Fruit fly (Drosophila melanogaster): ENCODE results near the gene CG17145.

The CG17145 gene

DNA sequence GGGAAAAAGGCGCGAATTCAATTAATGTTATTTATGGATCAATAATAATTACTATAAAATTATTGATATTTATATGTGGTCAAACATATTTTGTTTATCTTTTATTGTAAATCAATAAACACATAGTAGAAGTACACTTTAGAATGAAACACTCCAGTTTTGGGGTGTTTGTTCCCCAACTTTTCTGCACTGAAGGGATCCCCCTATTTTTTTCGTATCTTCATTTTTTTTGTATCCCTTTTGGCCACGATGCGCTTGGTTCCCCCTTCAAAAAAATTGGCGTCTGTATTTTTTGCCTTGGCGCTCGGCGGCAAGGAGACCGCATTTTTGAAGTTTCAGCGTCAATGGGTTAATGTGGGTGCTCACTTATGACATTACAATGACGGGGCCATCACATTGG, 19.1 kb downstream of the CG17145 start, which contains the start of gene Clc:
Gene Clc (plus strand): TSS at position 301 of the 400 bp plus-strand sequence.
- no peak for TF ChIP-seq EcR (GFP tag; optimal IDR thresholded peaks at IDR 0.05)
- no peak for TF ChIP-seq Dll (optimal IDR thresholded peaks at IDR 0.05)
- TF ChIP-seq pan (optimal IDR thresholded peaks at IDR 0.05) = no peak
- TF ChIP-seq usp (GFP tag; optimal IDR thresholded peaks at IDR 0.05) = no peak
- TF ChIP-seq psq (optimal IDR thresholded peaks at IDR 0.05) = no peak
- no peak for TF ChIP-seq CG8478 (optimal IDR thresholded peaks at IDR 0.05)

dm6 chr3L:20241163-20241970, 19.8 kb downstream of the CG17145 start, which contains the start of the genes CG6951 and CG17233:
TSS of gene CG6951 (plus strand) at chr3L:20241267.
TSS of gene CG17233 (minus strand) at chr3L:20241903.
- TF ChIP-seq psq (optimal IDR thresholded peaks at IDR 0.05) = no peak
- TF ChIP-seq CG8478 (optimal IDR thresholded peaks at IDR 0.05) = no peak
- no peak for TF ChIP-seq Dll (optimal IDR thresholded peaks at IDR 0.05)
- no peak for TF ChIP-seq pan (optimal IDR thresholded peaks at IDR 0.05)

DNA sequence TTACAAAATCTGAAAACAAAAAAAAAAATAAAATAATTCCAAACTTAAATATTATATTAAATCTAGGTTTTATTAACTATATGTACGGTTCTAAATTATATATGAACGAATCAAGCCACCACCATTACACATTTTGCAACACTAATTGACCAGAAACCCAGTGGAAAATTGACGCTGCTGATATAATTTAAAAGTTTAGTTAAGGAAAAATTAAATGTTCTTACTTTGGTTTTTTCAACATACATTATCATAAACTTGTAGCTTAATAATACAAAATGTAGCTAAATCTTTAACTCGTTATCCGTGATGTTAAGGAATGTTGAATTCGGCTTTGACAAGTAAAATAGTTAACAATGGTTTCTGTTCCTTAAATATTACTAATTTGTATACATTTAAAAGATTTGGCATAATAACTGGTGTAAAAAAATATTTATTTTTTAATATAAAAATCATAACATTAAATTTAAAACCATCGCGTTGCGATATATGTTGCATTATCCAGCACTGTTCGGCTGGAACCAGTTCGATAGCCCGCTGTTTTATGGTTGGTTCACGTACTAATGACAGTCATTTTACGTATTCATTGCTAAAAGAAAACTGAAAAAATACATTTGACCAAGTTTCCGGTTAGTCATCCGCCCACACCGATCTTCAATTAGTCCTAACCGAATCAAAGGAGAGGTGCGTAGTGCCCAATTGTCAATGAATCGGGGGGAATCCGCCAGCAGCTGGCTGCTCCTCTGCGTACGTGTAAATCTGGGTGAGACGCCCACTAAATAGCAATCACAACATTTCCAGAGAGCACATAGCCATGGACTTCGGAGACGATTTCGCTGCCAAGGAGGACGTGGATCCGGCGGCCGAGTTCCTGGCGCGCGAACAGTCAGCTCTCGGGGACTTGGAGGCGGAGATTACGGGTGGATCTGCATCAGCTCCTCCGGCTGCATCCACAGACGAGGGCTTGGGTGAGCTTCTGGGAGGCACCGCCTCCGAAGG, 20.7 kb downstream of the CG17145 start:
- no peak for TF ChIP-seq Dll (optimal IDR thresholded peaks at IDR 0.05)
- no peak for TF ChIP-seq pan (optimal IDR thresholded peaks at IDR 0.05)
- TF ChIP-seq EcR (GFP tag; optimal IDR thresholded peaks at IDR 0.05) = no peak
- no peak for TF ChIP-seq usp (GFP tag; optimal IDR thresholded peaks at IDR 0.05)
- no peak for TF ChIP-seq CG8478 (optimal IDR thresholded peaks at IDR 0.05)
- TF ChIP-seq psq (optimal IDR thresholded peaks at IDR 0.05) = no peak

dm6 chr3L:20247513-20248173, 26.0 kb downstream of the CG17145 start, which contains the start of gene rdgC:
TSS of gene rdgC (plus strand) at chr3L:20248080.
- no peak for TF ChIP-seq CG8478 (optimal IDR thresholded peaks at IDR 0.05)
- TF ChIP-seq usp (GFP tag; optimal IDR thresholded peaks at IDR 0.05) = no peak
- no peak for TF ChIP-seq psq (optimal IDR thresholded peaks at IDR 0.05)
- no peak for TF ChIP-seq pan (optimal IDR thresholded peaks at IDR 0.05)
- no peak for TF ChIP-seq Dll (optimal IDR thresholded peaks at IDR 0.05)
- TF ChIP-seq EcR (GFP tag; optimal IDR thresholded peaks at IDR 0.05) = no peak

dm6 chr3L:20265514-20265913, 43.9 kb downstream of the CG17145 start, which contains the start of gene CG32228:
TSS of gene CG32228 (plus strand) at chr3L:20265814.
- TF ChIP-seq CG8478 (optimal IDR thresholded peaks at IDR 0.05) (no peak), Dll (optimal IDR thresholded peaks at IDR 0.05) (no peak), usp (GFP tag; optimal IDR thresholded peaks at IDR 0.05) (no peak), pan (optimal IDR thresholded peaks at IDR 0.05) (no peak), EcR (GFP tag; optimal IDR thresholded peaks at IDR 0.05) (no peak), psq (optimal IDR thresholded peaks at IDR 0.05) (no peak)

Measured in whole organism.